Fruit fly (Drosophila melanogaster) Kc167 (cell line): ENCODE results near the gene CG43055.

Experiments used
- Myc ChIP-seq: fragments of >200 bp; optimal IDR thresholded peaks from 2 replicates; lab custom pipeline; 2017; ENCODE audit warnings: missing external identifiers
- Sin3A ChIP-seq: fragments of >200 bp; optimal IDR thresholded peaks from 2 replicates; lab custom pipeline; 2018; ENCODE audit warnings: missing external identifiers
- h ChIP-seq: fragments of >200 bp; optimal IDR thresholded peaks from 3 replicates; lab custom pipeline; 2018; ENCODE audit warnings: missing external identifiers
- insv ChIP-seq: fragments of >200 bp; optimal IDR thresholded peaks from 3 replicates; lab custom pipeline; 2018; ENCODE audit warnings: missing external identifiers
- psq ChIP-seq: fragments of >200 bp; optimal IDR thresholded peaks from 2 replicates; lab custom pipeline; 2017; ENCODE audit warnings: missing external identifiers
- ttk ChIP-seq: sonication (Bioruptor generic); optimal IDR thresholded peaks from 2 replicates; lab custom pipeline; 2017; ENCODE audit warnings: missing external identifiers

Gene CG43055

DNA sequence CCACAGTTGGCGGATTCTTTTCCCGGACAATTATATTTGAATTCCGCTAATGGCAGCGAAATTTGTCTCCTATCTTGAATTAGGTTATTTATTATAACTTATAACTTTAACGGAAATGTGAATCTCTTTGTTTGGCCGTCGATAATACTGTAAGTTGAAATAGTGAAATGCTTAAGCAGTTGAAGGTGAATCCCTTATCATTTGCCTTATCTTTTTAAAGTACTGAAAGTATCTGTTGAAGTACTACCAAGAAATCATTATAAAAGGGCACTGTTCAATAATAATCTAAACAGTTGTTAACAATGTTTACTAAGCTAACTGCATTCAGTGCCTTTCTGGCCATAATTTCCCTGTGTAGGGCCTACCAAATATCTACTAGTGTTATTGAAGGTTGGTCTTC, at the start of gene CG43055:
Gene CG43055, plus strand, starts transcription at position 301 of the 400 bp plus-strand sequence.
- TF ChIP-seq h (no peak), Sin3A (no peak), ttk (lab: Kevin White, UChicago) (no peak), insv (lab: Kevin White, UChicago) (no peak), Myc (lab: Kevin White, UChicago) (no peak), psq (lab: Kevin White, UChicago) (no peak)

DNA sequence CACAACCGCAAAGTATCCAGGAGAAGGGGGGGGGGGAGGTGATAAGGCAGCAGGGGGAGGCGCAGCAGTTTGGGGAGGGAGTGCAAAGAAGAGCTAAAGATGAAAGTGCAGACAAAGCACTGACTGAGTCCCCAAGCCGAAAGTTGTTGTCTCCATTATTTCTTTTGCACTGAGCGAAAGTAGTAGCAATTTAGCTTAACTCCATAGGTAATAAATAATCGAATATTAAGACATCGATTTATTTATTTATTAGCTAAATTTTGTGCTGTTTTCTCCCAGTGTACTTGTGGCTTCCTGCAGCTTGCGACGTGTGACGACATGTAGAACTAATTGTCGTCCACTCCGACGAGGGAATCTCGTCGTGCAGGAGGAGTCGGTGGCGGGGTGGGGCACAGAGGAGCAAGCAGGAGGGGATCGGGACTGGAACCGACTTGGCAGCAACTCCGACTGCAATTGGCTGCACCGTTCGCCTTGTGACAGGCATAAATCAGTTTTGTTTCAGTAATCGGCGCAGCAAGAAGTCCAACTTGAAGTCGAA, 49.4 kb upstream of the CG43055 start, which contains the start of gene Traf4:
Gene Traf4, plus strand, starts transcription at position 488 of the 538 bp plus-strand sequence.
- no peak for TF ChIP-seq Myc (lab: Kevin White, UChicago)
- TF ChIP-seq ttk (lab: Kevin White, UChicago), result no peak
- no peak for TF ChIP-seq Sin3A
- TF ChIP-seq psq (lab: Kevin White, UChicago), result no peak
- no peak for TF ChIP-seq h
- TF ChIP-seq insv (lab: Kevin White, UChicago), result no peak

DNA sequence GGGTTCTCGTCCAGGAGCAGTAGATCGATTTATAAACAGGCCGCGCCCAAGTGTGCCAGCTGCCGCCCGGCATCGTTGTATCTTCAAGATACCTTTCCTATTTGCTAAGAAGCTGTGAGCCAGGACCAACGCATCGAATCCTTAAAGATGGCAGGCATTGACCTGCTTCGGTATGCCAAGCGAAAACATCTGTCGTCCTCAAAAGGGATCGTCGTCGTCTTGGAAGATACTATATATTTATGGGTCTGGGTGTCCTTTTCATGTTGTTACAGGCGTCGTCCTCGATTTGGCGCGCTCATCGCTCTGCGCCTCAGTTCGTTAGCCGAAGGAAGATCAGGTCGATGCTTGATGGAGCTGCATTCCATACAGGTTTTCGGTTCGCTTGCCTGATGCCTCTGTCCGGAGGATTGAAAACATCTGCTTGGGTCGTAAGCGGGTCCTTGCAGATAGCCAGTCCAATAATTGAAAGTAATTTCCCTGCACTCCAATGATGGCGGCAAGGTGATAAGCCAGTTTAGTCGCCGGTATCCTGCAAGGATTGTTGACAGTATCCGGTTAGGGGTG, 47.2 kb upstream of the CG43055 start:
- TF ChIP-seq ttk (lab: Kevin White, UChicago) (no peak), Myc (lab: Kevin White, UChicago) (no peak), insv (lab: Kevin White, UChicago) (no peak), psq (lab: Kevin White, UChicago) (no peak), Sin3A (no peak), h (no peak)

DNA sequence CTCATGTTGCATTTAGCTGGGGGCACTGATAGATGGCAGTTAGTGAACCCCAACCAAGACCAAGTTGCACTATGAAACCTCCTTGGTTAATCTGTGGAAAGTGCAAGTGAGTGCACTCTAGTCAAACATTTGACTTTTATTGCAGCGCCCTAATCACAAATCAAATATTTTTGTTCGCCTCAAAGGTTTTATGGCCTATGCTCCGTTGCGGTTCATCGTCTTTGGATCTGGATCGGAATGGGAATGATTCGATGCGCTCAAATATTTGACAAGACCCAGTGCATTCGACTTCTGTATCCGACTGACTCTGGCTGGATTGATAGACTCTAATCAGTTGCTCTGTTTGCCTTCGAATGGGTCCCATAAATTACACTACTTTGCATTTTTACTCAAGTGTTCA, 46.0 kb upstream of the CG43055 start:
- TF ChIP-seq psq (lab: Kevin White, UChicago), result no peak
- no peak for TF ChIP-seq Myc (lab: Kevin White, UChicago)
- TF ChIP-seq Sin3A, result no peak
- TF ChIP-seq ttk (lab: Kevin White, UChicago), result no peak
- TF ChIP-seq insv (lab: Kevin White, UChicago), result no peak
- no peak for TF ChIP-seq h

DNA sequence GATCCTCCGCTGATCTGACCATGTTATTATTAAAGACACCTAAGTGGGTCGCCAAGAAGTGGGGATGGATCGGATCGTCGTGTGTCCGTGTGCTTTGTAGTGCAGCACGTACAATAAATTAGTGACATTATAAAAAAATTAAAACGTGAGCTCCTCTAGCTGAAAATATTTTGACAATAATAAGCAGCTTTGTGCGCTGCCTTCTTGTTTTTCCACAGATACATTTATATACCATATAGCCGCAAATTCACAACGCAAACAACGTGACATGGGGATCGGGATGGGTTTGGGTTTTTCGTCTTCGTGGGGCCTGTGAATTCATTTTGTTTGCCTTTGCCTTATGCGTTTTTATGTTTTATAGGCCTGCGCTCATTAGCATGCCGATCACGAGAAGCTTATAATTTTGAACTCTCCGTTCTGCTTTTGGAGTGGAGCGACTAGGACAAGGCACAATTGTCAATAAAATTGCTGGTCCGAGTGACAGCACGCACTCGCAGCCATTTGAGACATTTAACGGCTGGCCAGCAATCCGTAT, 45.1 kb upstream of the CG43055 start:
- no peak for TF ChIP-seq Sin3A
- TF ChIP-seq ttk (lab: Kevin White, UChicago), result no peak
- TF ChIP-seq psq (lab: Kevin White, UChicago), result no peak
- no peak for TF ChIP-seq Myc (lab: Kevin White, UChicago)
- no peak for TF ChIP-seq h
- TF ChIP-seq insv (lab: Kevin White, UChicago), result no peak

DNA sequence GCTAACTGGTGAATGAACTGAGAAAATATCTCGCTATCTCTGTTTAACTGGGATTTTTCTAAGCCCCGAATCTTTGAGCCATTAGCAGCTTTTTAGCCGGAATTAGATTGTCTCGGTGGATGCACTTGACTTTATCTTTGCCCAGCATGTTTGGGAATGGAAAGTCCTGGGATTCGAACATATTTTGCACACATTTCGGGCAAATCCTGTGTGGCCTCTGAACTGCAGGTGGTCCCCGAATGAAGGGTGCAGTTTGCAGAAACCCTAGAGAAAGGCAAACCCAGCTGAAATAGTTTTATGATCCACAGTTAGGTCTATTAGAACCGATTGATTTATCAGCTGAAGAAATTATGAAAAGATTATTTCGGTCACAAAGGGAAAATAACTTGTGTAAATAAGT, 44.3 kb upstream of the CG43055 start:
- TF ChIP-seq psq (lab: Kevin White, UChicago), result no peak
- TF ChIP-seq h, result no peak
- no peak for TF ChIP-seq Sin3A
- TF ChIP-seq insv (lab: Kevin White, UChicago), result no peak
- no peak for TF ChIP-seq ttk (lab: Kevin White, UChicago)

DNA sequence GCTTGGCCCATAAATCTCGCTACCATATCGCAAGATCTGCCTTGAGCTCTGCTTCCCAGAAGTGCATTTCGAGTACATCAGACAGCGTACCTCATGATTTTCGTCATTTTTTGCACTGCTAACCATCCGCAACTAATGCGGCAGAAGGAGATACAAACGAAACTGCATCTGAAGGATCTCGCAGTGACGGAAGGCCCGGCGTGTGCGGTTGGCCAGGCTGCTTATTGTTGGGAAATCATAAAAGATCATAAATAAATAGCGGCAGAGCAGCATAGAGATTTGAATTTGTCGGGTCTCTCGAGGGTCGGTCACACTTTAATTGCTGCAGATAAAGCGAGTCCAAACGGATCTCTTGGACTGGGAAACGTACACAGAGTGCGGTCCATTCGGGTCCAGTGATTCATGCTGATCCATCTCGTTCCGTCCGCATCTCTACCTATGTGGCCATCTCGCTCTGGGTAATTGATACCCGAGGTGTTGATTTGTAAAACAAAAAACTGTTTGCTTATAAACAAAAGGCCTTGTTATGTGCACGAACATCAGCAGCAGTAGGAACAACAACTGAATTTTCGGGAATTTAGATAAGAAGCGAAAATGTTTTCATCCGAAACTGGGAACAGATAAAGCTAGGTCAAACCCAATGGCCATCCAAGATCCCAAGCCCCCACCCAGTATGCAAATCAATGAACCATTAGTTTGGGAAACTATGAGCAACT, 42.2 kb upstream of the CG43055 start:
- no peak for TF ChIP-seq Sin3A
- no peak for TF ChIP-seq insv (lab: Kevin White, UChicago)
- no peak for TF ChIP-seq Myc (lab: Kevin White, UChicago)
- TF ChIP-seq h, result no peak
- no peak for TF ChIP-seq psq (lab: Kevin White, UChicago)
- no peak for TF ChIP-seq ttk (lab: Kevin White, UChicago)

DNA sequence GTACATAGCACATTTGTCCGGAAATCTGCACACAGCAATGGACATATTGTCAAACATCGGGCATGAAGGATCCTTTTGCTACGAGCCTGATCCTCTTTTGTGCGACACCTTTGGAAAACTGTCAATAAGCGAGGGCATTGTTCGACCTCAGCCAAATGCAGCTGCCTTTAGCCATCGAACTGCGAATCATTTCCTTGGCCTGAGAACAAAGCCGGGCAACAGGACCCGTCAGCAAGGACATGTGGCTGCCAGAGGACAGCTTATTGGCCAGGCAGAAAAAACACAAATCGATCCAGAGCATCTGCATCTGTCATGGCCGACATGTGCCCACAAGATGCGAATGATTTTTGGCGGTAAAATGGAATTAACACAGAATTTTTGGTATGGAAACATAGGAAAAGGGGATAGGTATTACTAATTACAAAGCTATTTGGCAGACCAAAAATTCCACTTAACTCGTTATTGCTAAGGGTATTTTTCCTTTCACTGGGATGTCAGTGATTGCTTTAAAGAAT, 40.9 kb upstream of the CG43055 start:
- TF ChIP-seq Sin3A (no peak), insv (lab: Kevin White, UChicago) (no peak), h (no peak), psq (lab: Kevin White, UChicago) (no peak), Myc (lab: Kevin White, UChicago) (no peak)

DNA sequence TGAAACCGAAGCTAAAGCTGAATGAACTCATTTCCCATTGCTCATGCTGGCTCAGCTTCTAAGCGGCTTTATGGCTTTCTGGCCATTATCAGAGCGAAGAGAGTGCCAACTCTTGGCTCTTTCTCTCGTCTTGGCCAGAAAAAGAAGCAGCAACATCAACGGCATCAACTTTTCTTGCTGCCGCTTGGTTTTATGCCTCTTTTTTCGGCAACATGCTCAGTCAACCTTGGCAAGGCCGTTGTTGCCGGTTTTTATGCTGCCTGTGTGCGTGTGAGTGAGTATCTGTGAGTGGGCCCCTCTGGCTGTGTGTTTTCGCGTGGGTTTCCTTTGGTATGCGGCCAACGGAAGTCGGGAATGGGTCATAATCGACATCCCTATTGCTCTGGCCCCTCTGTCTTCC, 40.4 kb upstream of the CG43055 start:
- TF ChIP-seq h (no peak), Sin3A (no peak), psq (lab: Kevin White, UChicago) (no peak), insv (lab: Kevin White, UChicago) (no peak), Myc (lab: Kevin White, UChicago) (no peak), ttk (lab: Kevin White, UChicago) (no peak)

DNA sequence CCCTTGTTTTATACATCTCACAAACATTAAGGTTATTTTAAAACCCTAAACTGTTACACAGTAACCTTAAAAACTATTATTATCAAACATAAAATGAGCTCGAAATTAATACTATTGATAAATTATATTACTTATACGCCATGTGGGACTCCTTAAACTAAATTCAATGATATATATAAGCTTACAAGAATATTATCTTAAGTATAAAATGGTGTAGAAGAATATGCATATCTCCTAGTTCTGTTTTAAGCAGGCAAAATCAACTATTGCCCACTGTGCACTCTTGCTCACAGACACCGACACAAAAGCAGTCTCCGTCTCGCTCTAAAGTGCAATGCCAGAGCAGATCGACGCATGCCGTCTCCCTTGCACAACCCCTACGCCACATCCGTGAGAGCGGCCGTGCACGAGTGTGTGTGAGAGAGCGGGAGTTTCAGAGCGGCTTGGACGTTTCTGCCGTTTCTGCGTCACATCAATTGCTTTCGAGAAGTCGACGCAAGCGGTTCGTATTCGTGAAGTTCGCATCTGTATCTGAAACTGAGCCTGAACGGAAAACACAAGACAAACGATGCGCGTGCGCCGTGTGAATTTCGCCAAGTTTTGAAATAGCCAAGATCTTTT, 39.3 kb upstream of the CG43055 start:
- TF ChIP-seq Myc (lab: Kevin White, UChicago) (no peak), ttk (lab: Kevin White, UChicago) (no peak), Sin3A (no peak), insv (lab: Kevin White, UChicago) (no peak), h (no peak), psq (lab: Kevin White, UChicago) (no peak)

DNA sequence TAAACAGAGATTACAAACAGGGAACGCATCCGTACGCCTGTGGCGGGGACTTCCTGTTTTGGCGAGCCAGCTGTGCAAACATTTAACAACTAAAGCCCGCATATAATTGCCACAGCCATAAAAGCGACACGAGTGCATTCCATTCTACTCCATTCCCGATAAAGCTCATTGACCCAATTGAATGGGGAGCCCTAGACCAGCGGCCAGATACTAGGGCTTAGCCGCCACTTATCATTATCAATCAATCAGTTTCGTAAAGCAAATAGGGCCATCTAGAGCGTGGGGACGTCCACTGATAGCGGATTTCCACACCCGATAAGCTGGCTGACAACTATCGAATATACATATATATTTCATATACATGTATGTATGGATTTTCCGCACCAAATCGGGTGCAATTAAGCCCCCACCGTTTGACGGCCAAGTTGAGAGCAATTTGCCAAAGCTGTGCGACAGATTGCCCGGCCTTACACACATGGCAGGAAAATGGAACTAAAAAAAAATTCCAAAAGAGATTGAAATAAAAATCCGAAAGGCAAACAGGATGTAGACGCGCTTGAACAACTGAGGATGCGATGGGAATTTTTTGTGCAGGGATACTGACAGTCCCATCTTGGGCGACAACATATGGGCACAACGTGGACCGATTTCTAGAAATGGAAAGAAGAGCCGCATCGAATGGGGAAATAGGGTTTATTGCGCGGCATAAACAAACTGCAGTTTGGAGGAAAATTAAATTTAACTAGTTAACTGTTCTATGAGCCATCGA, 38.0 kb upstream of the CG43055 start:
- no peak for TF ChIP-seq Myc (lab: Kevin White, UChicago)
